Fruit fly (Drosophila melanogaster) whole organism, pupa: ENCODE data around the gene CG5892.

Experiments used
- CG10348 ChIP-seq: fragments of 200-800 bp; sonication (Bioruptor generic); IDR thresholded peaks from 2 replicates; pipeline ENCODE4 v1.3.6; 2022; ENCODE audit warnings: missing biosample characterization, missing genetic modification characterization
- CG12605 ChIP-seq: fragments of 200-800 bp; sonication (Bioruptor generic); IDR thresholded peaks from 2 replicates; pipeline ENCODE4 v1.3.6; 2022; ENCODE audit warnings: missing biosample characterization, missing genetic modification characterization
- CG14655 ChIP-seq: fragments of 200-800 bp; sonication (Bioruptor generic); optimal IDR thresholded peaks from 3 replicates; lab custom pipeline; 2017; ENCODE audit warnings: mild to moderate bottlenecking, missing biosample characterization, missing genetic modification reagents, missing genetic modification characterization
- CG17806 ChIP-seq: fragments of 200-800 bp; sonication (Bioruptor generic); optimal IDR thresholded peaks from 2 replicates; lab custom pipeline; 2018; ENCODE audit warnings: missing biosample characterization, mild to moderate bottlenecking, missing genetic modification characterization, moderate library complexity
- CG32121 ChIP-seq: fragments of 200-800 bp; sonication (Bioruptor generic); IDR thresholded peaks from 2 replicates; pipeline ENCODE4 v1.3.6; 2022; ENCODE audit warnings: missing biosample characterization, missing genetic modification characterization
- CG4496 ChIP-seq: fragments of 200-800 bp; sonication (Bioruptor generic); IDR thresholded peaks from 3 replicates; pipeline ENCODE4 v1.3.6; 2022; ENCODE audit warnings: missing biosample characterization, missing genetic modification characterization
- CG8159 ChIP-seq: fragments of 200-800 bp; sonication (Bioruptor generic); optimal IDR thresholded peaks from 3 replicates; lab custom pipeline; 2018; ENCODE audit warnings: missing biosample characterization, mild to moderate bottlenecking, missing genetic modification characterization, moderate library complexity
- CG9948 ChIP-seq: fragments of 200-800 bp; sonication (Bioruptor generic); optimal IDR thresholded peaks from 2 replicates; lab custom pipeline; 2018; ENCODE audit warnings: missing biosample characterization, mild to moderate bottlenecking, missing genetic modification characterization, moderate library complexity
- EcR ChIP-seq: fragments of 200-800 bp; sonication (Bioruptor generic); optimal IDR thresholded peaks from 3 replicates; lab custom pipeline; 2019; ENCODE audit warnings: missing biosample characterization, missing genetic modification characterization, mild to moderate bottlenecking, moderate library complexity, missing genetic modification reagents
- Pif1A ChIP-seq: fragments of 200-800 bp; sonication (Bioruptor generic); optimal IDR thresholded peaks from 3 replicates; lab custom pipeline; 2016; ENCODE audit warnings: missing biosample characterization, missing genetic modification characterization
- Pif1B ChIP-seq: fragments of 200-800 bp; sonication (Bioruptor generic); optimal IDR thresholded peaks from 3 replicates; lab custom pipeline; 2016; ENCODE audit warnings: missing biosample characterization, missing genetic modification characterization
- fd96Ca ChIP-seq: fragments of 200-800 bp; sonication (Bioruptor generic); IDR thresholded peaks from 3 replicates; pipeline ENCODE4 v1.3.6; 2022; ENCODE audit warnings: missing biosample characterization, missing genetic modification characterization
- gl ChIP-seq: fragments of 200-800 bp; sonication (Bioruptor generic); optimal IDR thresholded peaks from 2 replicates; lab custom pipeline; 2018; ENCODE audit warnings: missing biosample characterization, mild to moderate bottlenecking, missing genetic modification characterization

dm6 chr3R:21276111-21276510 is 33.7 kb downstream of the CG5892 start, which contains the start of gene CG3301:
- no peak for TF ChIP-seq CG17806 (tag; lab: Kevin White, UChicago)
- no peak for TF ChIP-seq CG12605 (GFP tag; lab: Robert Waterston, UW)
- TF ChIP-seq EcR: no peak
- no peak for TF ChIP-seq Pif1A (GFP tag; lab: Kevin White, UChicago)
- TF ChIP-seq CG9948 (tag; lab: Kevin White, UChicago): no peak
- no peak for TF ChIP-seq CG10348 (GFP tag; lab: Robert Waterston, UW)
- no peak for TF ChIP-seq CG14655
- TF ChIP-seq gl: no peak
- no peak for TF ChIP-seq CG32121 (GFP tag; lab: Robert Waterston, UW)
- no peak for TF ChIP-seq CG8159 (tag; lab: Kevin White, UChicago)
- no peak for TF ChIP-seq fd96Ca (GFP tag; lab: Robert Waterston, UW)
- no peak for TF ChIP-seq Pif1B (GFP tag; lab: Kevin White, UChicago)
- no peak for TF ChIP-seq CG4496
